Worm (Caenorhabditis elegans) whole organism, L2 larva: ENCODE results near the gene C31E10.11.
A peak's percentile ranks its signal among the peaks of the same experiment; 100 is the strongest.

Source experiments
- C34F6.9 ChIP-seq: fragments of 150-350 bp; optimal IDR thresholded peaks from 2 replicates; lab custom pipeline; 2014; ENCODE audit warnings: missing biosample characterization, missing genetic modification characterization
- F13H6.1 ChIP-seq: sonication (generic microtip); optimal IDR thresholded peaks from 2 replicates; lab custom pipeline; 2016; ENCODE audit warnings: missing genetic modification characterization, missing compliant biosample characterization
- R02D3.7 ChIP-seq: fragments of 150-350 bp; optimal IDR thresholded peaks from 2 replicates; lab custom pipeline; 2014; ENCODE audit warnings: missing biosample characterization, missing genetic modification characterization
- Y55F3AM.14 ChIP-seq: fragments of 200-800 bp; sonication (Bioruptor generic); optimal IDR thresholded peaks from 2 replicates; lab custom pipeline; 2018; ENCODE audit warnings: mild to moderate bottlenecking, missing genetic modification characterization, missing compliant biosample characterization
- ZK546.5 ChIP-seq: sonication (generic microtip); optimal IDR thresholded peaks from 2 replicates; lab custom pipeline; 2017; ENCODE audit warnings: missing biosample characterization, missing genetic modification characterization
- alr-1 ChIP-seq: fragments of 150-350 bp; optimal IDR thresholded peaks from 2 replicates; lab custom pipeline; 2014; ENCODE audit warnings: missing biosample characterization, missing genetic modification characterization
- aly-2 ChIP-seq: fragments of 150-350 bp; optimal IDR thresholded peaks from 2 replicates; lab custom pipeline; 2014; ENCODE audit warnings: missing biosample characterization, missing genetic modification characterization
- ama-1 ChIP-seq: fragments of 150-350 bp; optimal IDR thresholded peaks from 2 replicates; lab custom pipeline; 2018; ENCODE audit warnings: inconsistent platforms
- blmp-1 ChIP-seq: sonication (generic microtip); optimal IDR thresholded peaks from 2 replicates; lab custom pipeline; 2017; ENCODE audit warnings: missing genetic modification characterization, mild to moderate bottlenecking, missing compliant biosample characterization, antibody characterized with exemption, moderate library complexity; ENCODE audit not compliant: insufficient read depth
- ceh-16 ChIP-seq: fragments of 150-350 bp; optimal IDR thresholded peaks from 2 replicates; lab custom pipeline; 2014; ENCODE audit warnings: missing biosample characterization, missing genetic modification characterization
- ceh-82 ChIP-seq: fragments of 150-350 bp; optimal IDR thresholded peaks from 2 replicates; lab custom pipeline; 2014; ENCODE audit warnings: missing biosample characterization, missing genetic modification characterization
- crh-2 ChIP-seq: sonication (generic microtip); optimal IDR thresholded peaks from 2 replicates; lab custom pipeline; 2017; ENCODE audit warnings: missing biosample characterization, missing genetic modification characterization
- dmd-4 ChIP-seq: sonication (generic microtip); optimal IDR thresholded peaks from 2 replicates; lab custom pipeline; 2017; ENCODE audit warnings: missing biosample characterization, missing genetic modification characterization
- egl-27 ChIP-seq: sonication (generic microtip); optimal IDR thresholded peaks from 3 replicates; lab custom pipeline; 2017; ENCODE audit warnings: missing biosample characterization, missing genetic modification reagents, missing genetic modification characterization
- elt-1 ChIP-seq: fragments of 150-350 bp; optimal IDR thresholded peaks from 2 replicates; lab custom pipeline; 2014; ENCODE audit warnings: missing biosample characterization, missing genetic modification characterization
- elt-3 ChIP-seq: sonication (generic microtip); optimal IDR thresholded peaks from 2 replicates; lab custom pipeline; 2017; ENCODE audit warnings: missing biosample characterization, missing genetic modification characterization
- fos-1 ChIP-seq: fragments of 150-350 bp; optimal IDR thresholded peaks from 2 replicates; lab custom pipeline; 2014; ENCODE audit warnings: missing biosample characterization, missing genetic modification characterization
- gmeb-1 ChIP-seq: fragments of 150-350 bp; optimal IDR thresholded peaks from 2 replicates; lab custom pipeline; 2014; ENCODE audit warnings: missing biosample characterization, missing genetic modification characterization
- lin-11 ChIP-seq: fragments of 150-350 bp; sonication (generic microtip); optimal IDR thresholded peaks from 2 replicates; lab custom pipeline; 2014; ENCODE audit warnings: missing biosample characterization, missing genetic modification characterization, inconsistent platforms, mixed read lengths
- lin-13 ChIP-seq: fragments of 150-350 bp; optimal IDR thresholded peaks from 2 replicates; lab custom pipeline; 2014; ENCODE audit warnings: missing biosample characterization, missing genetic modification reagents, missing genetic modification characterization
- lin-39 ChIP-seq: fragments of 150-350 bp; optimal IDR thresholded peaks from 2 replicates; lab custom pipeline; 2014; ENCODE audit warnings: missing biosample characterization, missing genetic modification reagents, missing genetic modification characterization
- lsy-2 ChIP-seq, 2 experiments: fragments of 150-350 bp in 1 of 2; sonication (generic microtip) in 1 of 2; optimal IDR thresholded peaks; 2 replicates each; lab custom pipeline; 2014 to 2017; ENCODE audit warnings: missing biosample characterization in 2 of 2, missing genetic modification characterization in 2 of 2
- mab-5 ChIP-seq: fragments of 150-350 bp; optimal IDR thresholded peaks from 2 replicates; lab custom pipeline; 2014; ENCODE audit warnings: missing biosample characterization, missing genetic modification characterization
- mbf-1 ChIP-seq: sonication (generic microtip); optimal IDR thresholded peaks from 2 replicates; lab custom pipeline; 2017; ENCODE audit warnings: missing biosample characterization, missing genetic modification characterization
- mdl-1 ChIP-seq, 2 experiments: fragments of 150-350 bp in 1 of 2; sonication (generic microtip) in 1 of 2; optimal IDR thresholded peaks; 2 replicates each; lab custom pipeline; 2017; ENCODE audit warnings: missing biosample characterization in 2 of 2, missing genetic modification characterization in 2 of 2
- nhr-10 ChIP-seq: sonication (generic microtip); optimal IDR thresholded peaks from 2 replicates; lab custom pipeline; 2017; ENCODE audit warnings: missing biosample characterization, missing genetic modification characterization
- nhr-11 ChIP-seq: fragments of 150-350 bp; optimal IDR thresholded peaks from 2 replicates; lab custom pipeline; 2014; ENCODE audit warnings: missing biosample characterization, missing genetic modification characterization
- nhr-12 ChIP-seq: fragments of 150-350 bp; optimal IDR thresholded peaks from 2 replicates; lab custom pipeline; 2014; ENCODE audit warnings: missing biosample characterization, missing genetic modification characterization
- nhr-129 ChIP-seq: fragments of 150-350 bp; optimal IDR thresholded peaks from 2 replicates; lab custom pipeline; 2014; ENCODE audit warnings: missing biosample characterization, missing genetic modification characterization
- nhr-21 ChIP-seq: fragments of 150-350 bp; optimal IDR thresholded peaks from 2 replicates; lab custom pipeline; 2014; ENCODE audit warnings: missing biosample characterization, missing genetic modification characterization
- nhr-23 ChIP-seq: fragments of 150-350 bp; optimal IDR thresholded peaks from 2 replicates; lab custom pipeline; 2014; ENCODE audit warnings: missing biosample characterization, missing genetic modification reagents, missing genetic modification characterization
- nhr-237 ChIP-seq: fragments of 150-350 bp; optimal IDR thresholded peaks from 2 replicates; lab custom pipeline; 2014; ENCODE audit warnings: missing biosample characterization, missing genetic modification characterization
- nhr-25 ChIP-seq: fragments of 150-350 bp; sonication (generic microtip); optimal IDR thresholded peaks from 3 replicates; lab custom pipeline; 2014; ENCODE audit warnings: missing biosample characterization, missing genetic modification characterization
- nhr-6 ChIP-seq: fragments of 150-350 bp; optimal IDR thresholded peaks from 2 replicates; lab custom pipeline; 2014; ENCODE audit warnings: missing biosample characterization, missing genetic modification characterization
- nhr-77 ChIP-seq: fragments of 150-350 bp; optimal IDR thresholded peaks from 2 replicates; lab custom pipeline; 2014; ENCODE audit warnings: missing biosample characterization, missing genetic modification characterization
- peb-1 ChIP-seq: fragments of 150-350 bp; optimal IDR thresholded peaks from 2 replicates; lab custom pipeline; 2014; ENCODE audit warnings: missing biosample characterization, missing genetic modification characterization
- sem-4 ChIP-seq: fragments of 150-350 bp; optimal IDR thresholded peaks from 2 replicates; lab custom pipeline; 2014; ENCODE audit warnings: missing biosample characterization, missing genetic modification reagents, missing genetic modification characterization
- skn-1 ChIP-seq: sonication (generic microtip); optimal IDR thresholded peaks from 2 replicates; lab custom pipeline; 2017; ENCODE audit warnings: missing biosample characterization, missing genetic modification characterization
- sma-3 ChIP-seq: sonication (generic microtip); optimal IDR thresholded peaks from 2 replicates; lab custom pipeline; 2016; ENCODE audit warnings: missing genetic modification reagents, missing genetic modification characterization, missing compliant biosample characterization
- sma-9 ChIP-seq, 2 experiments: fragments of 150-350 bp in 1 of 2; sonication (generic microtip) in 1 of 2; optimal IDR thresholded peaks; 2 replicates each; lab custom pipeline; 2014 to 2016; ENCODE audit warnings: missing genetic modification characterization in 2 of 2, mild to moderate bottlenecking in 1 of 2, missing biosample characterization in 1 of 2, missing compliant biosample characterization in 1 of 2, missing genetic modification reagents in 1 of 2, moderate library complexity in 1 of 2
- snpc-4 ChIP-seq: fragments of 150-350 bp; optimal IDR thresholded peaks from 2 replicates; lab custom pipeline; 2014; ENCODE audit warnings: missing biosample characterization, missing genetic modification characterization
- unc-39 ChIP-seq: fragments of 150-350 bp; optimal IDR thresholded peaks from 2 replicates; lab custom pipeline; 2014; ENCODE audit warnings: missing biosample characterization, missing genetic modification characterization
- unc-55 ChIP-seq: fragments of 150-350 bp; sonication (generic microtip); optimal IDR thresholded peaks from 3 replicates; lab custom pipeline; 2014; ENCODE audit warnings: missing biosample characterization, missing genetic modification reagents, missing genetic modification characterization
- unc-62 ChIP-seq: fragments of 150-350 bp; optimal IDR thresholded peaks from 2 replicates; lab custom pipeline; 2014; ENCODE audit warnings: missing biosample characterization, missing genetic modification reagents, missing genetic modification characterization
- zag-1 ChIP-seq: fragments of 150-350 bp; optimal IDR thresholded peaks from 2 replicates; lab custom pipeline; 2014; ENCODE audit warnings: missing biosample characterization, missing genetic modification characterization
- ztf-1 ChIP-seq: fragments of 200-800 bp; sonication (Bioruptor generic); conservative IDR thresholded peaks from 2 replicates; pipeline ENCODE4 v1.3.6; 2022; ENCODE audit warnings: missing genetic modification characterization, missing compliant biosample characterization
- ztf-11 ChIP-seq: sonication (generic microtip); optimal IDR thresholded peaks from 2 replicates; lab custom pipeline; 2017; ENCODE audit warnings: missing biosample characterization, missing genetic modification characterization
- ztf-4 ChIP-seq: fragments of 150-350 bp; optimal IDR thresholded peaks from 2 replicates; lab custom pipeline; 2014; ENCODE audit warnings: missing biosample characterization, missing genetic modification characterization

Gene C31E10.11

ce11 chrX:13952347-13952746, 38.2 kb downstream of the C31E10.11 start:
- TF ChIP-seq alr-1 (no peak), nhr-23 (tag; lab: Kevin White, UChicago) (no peak), elt-1 (no peak), sma-9 (GFP tag; optimal IDR thresholded peaks at IDR 0.05; lab: Kevin White, UChicago) (no peak), sma-9 (tag; optimal IDR thresholded peaks at IDR 0.05; lab: Kevin White, UChicago) (no peak), lin-39 (tag; lab: Kevin White, UChicago) (no peak), nhr-237 (tag; lab: Kevin White, UChicago) (no peak), blmp-1 (no peak), nhr-12 (no peak), ceh-16 (no peak), nhr-21 (tag; lab: Kevin White, UChicago) (no peak), nhr-11 (no peak)

- no peak for TF ChIP-seq alr-1
- TF ChIP-seq nhr-12 = no peak
- TF ChIP-seq unc-62 = no peak
- no peak for TF ChIP-seq mab-5 (tag; lab: Kevin White, UChicago)
- TF ChIP-seq nhr-21 (tag; lab: Kevin White, UChicago) = peak; percentile 73
- no peak for TF ChIP-seq R02D3.7 (tag; lab: Kevin White, UChicago)
- TF ChIP-seq elt-3 (tag; lab: Kevin White, UChicago) = no peak
- peak; percentile 25 for TF ChIP-seq C34F6.9 (tag; lab: Kevin White, UChicago)
- TF ChIP-seq nhr-11 = no peak
- peak; percentile 8 for TF ChIP-seq lin-13 (GFP tag; lab: Kevin White, UChicago)
- TF ChIP-seq nhr-6 (tag; lab: Kevin White, UChicago) = no peak
- peak; percentile 79 for TF ChIP-seq sma-3 (GFP tag; lab: Kevin White, UChicago)
- TF ChIP-seq fos-1 (tag; lab: Kevin White, UChicago) = peak; percentile 44
- no peak for TF ChIP-seq nhr-23 (tag; lab: Kevin White, UChicago)
- peak; percentile 7 for TF ChIP-seq ceh-16
- no peak for TF ChIP-seq lin-11 (tag; lab: Kevin White, UChicago)
- TF ChIP-seq skn-1 (tag; lab: Kevin White, UChicago) = no peak
- TF ChIP-seq sma-9 (GFP tag; optimal IDR thresholded peaks at IDR 0.05; lab: Kevin White, UChicago) = peak; percentile 65
- TF ChIP-seq sma-9 (tag; optimal IDR thresholded peaks at IDR 0.05; lab: Kevin White, UChicago) = no peak
- no peak for TF ChIP-seq unc-39 (tag; lab: Kevin White, UChicago)
- no peak for TF ChIP-seq unc-55 (GFP tag; lab: Kevin White, UChicago)
- no peak for TF ChIP-seq lin-39 (tag; lab: Kevin White, UChicago)
- TF ChIP-seq gmeb-1 (tag; lab: Kevin White, UChicago) = peak; percentile 20
- peak in 1 of 2 experiments; percentile 28 for TF ChIP-seq lsy-2 (tag; optimal IDR thresholded peaks at IDR 0.05; lab: Kevin White, UChicago)
- no peak for TF ChIP-seq ztf-1
- no peak for TF ChIP-seq nhr-77 (tag; lab: Kevin White, UChicago)
- TF ChIP-seq mbf-1 (tag; lab: Kevin White, UChicago) = no peak
- TF ChIP-seq dmd-4 (tag; lab: Kevin White, UChicago) = no peak
- peak; percentile 63 for TF ChIP-seq egl-27 (tag; lab: Kevin White, UChicago)
- no peak for TF ChIP-seq peb-1 (tag; lab: Kevin White, UChicago)
- TF ChIP-seq ztf-11 (tag; lab: Kevin White, UChicago) = no peak
- no peak for TF ChIP-seq Y55F3AM.14 (GFP tag; lab: Kevin White, UChicago)
- TF ChIP-seq nhr-237 (tag; lab: Kevin White, UChicago) = no peak
- TF ChIP-seq nhr-10 (tag; lab: Kevin White, UChicago) = no peak
- peak; percentile 74 for TF ChIP-seq nhr-25 (tag; lab: Kevin White, UChicago)
- no peak for TF ChIP-seq aly-2
- TF ChIP-seq crh-2 (tag; lab: Kevin White, UChicago) = peak; percentile 53
- no peak for TF ChIP-seq snpc-4
- TF ChIP-seq ama-1 = no peak
- no peak for TF ChIP-seq ztf-4 (tag; lab: Kevin White, UChicago)
- peak; percentile 81 for TF ChIP-seq F13H6.1 (tag; lab: Kevin White, UChicago)
- TF ChIP-seq ZK546.5 (tag; lab: Kevin White, UChicago) = no peak
- no peak for TF ChIP-seq elt-1
- no peak for TF ChIP-seq ceh-82 (tag; lab: Kevin White, UChicago)
- TF ChIP-seq sem-4 (tag; lab: Kevin White, UChicago) = no peak
- TF ChIP-seq nhr-129 (tag; lab: Kevin White, UChicago) = peak; percentile 62
- no peak for TF ChIP-seq zag-1 (tag; lab: Kevin White, UChicago)
- TF ChIP-seq blmp-1 = peak; percentile 30
- no peak for TF ChIP-seq mdl-1 (tag; optimal IDR thresholded peaks at IDR 0.05; lab: Kevin White, UChicago)
Measured at ce11 chrX:13950620-13951152, 39.9 kb downstream of the C31E10.11 start.
